Fruit fly (Drosophila melanogaster): ENCODE results near the gene Sos.
A peak's percentile ranks its signal among the peaks of the same experiment; 100 is the strongest.

The Sos gene

dm6 chr2L:13770884-13771283 is 42.7 kb upstream of the Sos start (continued):
- TF ChIP-seq CG13624 (GFP tag; optimal IDR thresholded peaks at IDR 0.05) (no peak), CG15269 (tag; optimal IDR thresholded peaks at IDR 0.05) (no peak), Fer1 (GFP tag; optimal IDR thresholded peaks at IDR 0.05) (no peak), Camta (GFP tag; optimal IDR thresholded peaks at IDR 0.05) (no peak), Dad (GFP tag; optimal IDR thresholded peaks at IDR 0.05) (no peak), bab2 (GFP tag; optimal IDR thresholded peaks at IDR 0.05) (no peak), CG8478 (optimal IDR thresholded peaks at IDR 0.05) (no peak), Eip74EF (GFP tag; optimal IDR thresholded peaks at IDR 0.05) (no peak), dan (GFP tag; IDR thresholded peaks at IDR 0.05) (no peak), CG10462 (GFP tag; optimal IDR thresholded peaks at IDR 0.05) (no peak), tio (GFP tag; optimal IDR thresholded peaks at IDR 0.05) (no peak), shn (GFP tag; optimal IDR thresholded peaks at IDR 0.05) (no peak), CG6254 (GFP tag; optimal IDR thresholded peaks at IDR 0.05) (no peak), maf-S (GFP tag; optimal IDR thresholded peaks at IDR 0.05) (no peak), NC2β (GFP tag; optimal IDR thresholded peaks at IDR 0.05) (no peak), CG10274 (GFP tag; optimal IDR thresholded peaks at IDR 0.05) (no peak), Dref (GFP tag; IDR thresholded peaks at IDR 0.05) (peak; percentile 84), jumu (GFP tag; optimal IDR thresholded peaks at IDR 0.05) (no peak), esg (GFP tag; conservative IDR thresholded peaks at IDR 0.05) (no peak), prd (optimal IDR thresholded peaks at IDR 0.05) (no peak), prd (GFP tag; IDR thresholded peaks at IDR 0.05) (no peak), zfh2 (GFP tag; optimal IDR thresholded peaks at IDR 0.05) (no peak), luna (GFP tag; optimal IDR thresholded peaks at IDR 0.05) (no peak), slp2 (GFP tag; optimal IDR thresholded peaks at IDR 0.05) (no peak), pzg (GFP tag; optimal IDR thresholded peaks at IDR 0.05) (peak; percentile 69), org-1 (GFP tag; optimal IDR thresholded peaks at IDR 0.05) (no peak), otp (GFP tag; IDR thresholded peaks at IDR 0.05) (no peak), Hr51 (GFP tag; optimal IDR thresholded peaks at IDR 0.05) (no peak), BEAF-32 (GFP tag; optimal IDR thresholded peaks at IDR 0.05) (peak; percentile 75), CG6272 (GFP tag; IDR thresholded peaks at IDR 0.05) (no peak), CG2116 (GFP tag; optimal IDR thresholded peaks at IDR 0.05) (peak; percentile 76), CG3065 (GFP tag; optimal IDR thresholded peaks at IDR 0.05) (no peak), CG16863 (GFP tag; optimal IDR thresholded peaks at IDR 0.05) (no peak), CG4730 (GFP tag; IDR thresholded peaks at IDR 0.05) (no peak), fd64A (GFP tag; optimal IDR thresholded peaks at IDR 0.05) (no peak), CG9797 (GFP tag; optimal IDR thresholded peaks at IDR 0.05) (peak; percentile 70), CG3838 (GFP tag; optimal IDR thresholded peaks at IDR 0.05) (no peak), CG30431 (GFP tag; optimal IDR thresholded peaks at IDR 0.05) (no peak), ranshi (GFP tag; IDR thresholded peaks at IDR 0.05) (no peak), Dp (GFP tag; optimal IDR thresholded peaks at IDR 0.05) (peak; percentile 90), Dbx (GFP tag; IDR thresholded peaks at IDR 0.05) (no peak), CG9215 (GFP tag; IDR thresholded peaks at IDR 0.05) (no peak), zen2 (GFP tag; IDR thresholded peaks at IDR 0.05; ENCODE audit: partially characterized antibody) (peak; percentile 18; the same call in 1 of the 3 replicates), ATbp (GFP tag; optimal IDR thresholded peaks at IDR 0.05) (no peak), HmgZ (tag; optimal IDR thresholded peaks at IDR 0.05) (peak; percentile 38), trh (GFP tag; optimal IDR thresholded peaks at IDR 0.05) (no peak), MBD-R2 (GFP tag; IDR thresholded peaks at IDR 0.05) (peak; percentile 88), CG8281 (tag; optimal IDR thresholded peaks at IDR 0.05) (no peak), sc (optimal IDR thresholded peaks at IDR 0.05) (no peak), sc (GFP tag; optimal IDR thresholded peaks at IDR 0.05) (no peak), al (GFP tag; IDR thresholded peaks at IDR 0.05) (no peak), sr (GFP tag; IDR thresholded peaks at IDR 0.05) (no peak), ewg (GFP tag; optimal IDR thresholded peaks at IDR 0.05) (no peak)
